Worm (Caenorhabditis elegans): ENCODE results near the gene F47F2.3.

Gene F47F2.3

DNA sequence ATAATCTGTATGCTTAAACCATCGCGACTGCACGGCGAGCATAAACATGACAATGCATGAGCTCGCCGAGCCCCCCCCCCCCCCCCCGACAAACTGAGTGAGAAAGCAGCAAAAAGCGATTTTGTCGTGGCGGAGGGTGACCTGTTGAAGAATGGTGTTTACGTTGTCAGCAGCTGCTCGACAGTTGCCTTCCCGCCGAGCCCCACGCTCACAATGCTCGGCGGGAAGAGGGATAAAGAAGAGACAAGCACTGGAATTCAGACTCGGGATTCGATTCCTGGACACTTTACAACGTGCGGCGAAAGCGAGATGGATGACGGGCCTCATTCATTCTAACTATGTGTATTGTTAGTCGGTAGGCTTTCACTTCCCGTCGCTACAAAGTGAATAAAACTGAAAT lies 5.2 kb upstream of the F47F2.3 start (continued):
- no peak for TF ChIP-seq ces-1 (GFP tag; optimal IDR thresholded peaks at IDR 0.05)
- TF ChIP-seq attf-4 (tag; optimal IDR thresholded peaks at IDR 0.05): no peak
- peak; percentile 54; the same call in 1 of the 2 replicates for TF ChIP-seq D1046.2 (GFP tag; IDR thresholded peaks at IDR 0.05)
- TF ChIP-seq nhr-77 (tag; optimal IDR thresholded peaks at IDR 0.05): no peak

DNA sequence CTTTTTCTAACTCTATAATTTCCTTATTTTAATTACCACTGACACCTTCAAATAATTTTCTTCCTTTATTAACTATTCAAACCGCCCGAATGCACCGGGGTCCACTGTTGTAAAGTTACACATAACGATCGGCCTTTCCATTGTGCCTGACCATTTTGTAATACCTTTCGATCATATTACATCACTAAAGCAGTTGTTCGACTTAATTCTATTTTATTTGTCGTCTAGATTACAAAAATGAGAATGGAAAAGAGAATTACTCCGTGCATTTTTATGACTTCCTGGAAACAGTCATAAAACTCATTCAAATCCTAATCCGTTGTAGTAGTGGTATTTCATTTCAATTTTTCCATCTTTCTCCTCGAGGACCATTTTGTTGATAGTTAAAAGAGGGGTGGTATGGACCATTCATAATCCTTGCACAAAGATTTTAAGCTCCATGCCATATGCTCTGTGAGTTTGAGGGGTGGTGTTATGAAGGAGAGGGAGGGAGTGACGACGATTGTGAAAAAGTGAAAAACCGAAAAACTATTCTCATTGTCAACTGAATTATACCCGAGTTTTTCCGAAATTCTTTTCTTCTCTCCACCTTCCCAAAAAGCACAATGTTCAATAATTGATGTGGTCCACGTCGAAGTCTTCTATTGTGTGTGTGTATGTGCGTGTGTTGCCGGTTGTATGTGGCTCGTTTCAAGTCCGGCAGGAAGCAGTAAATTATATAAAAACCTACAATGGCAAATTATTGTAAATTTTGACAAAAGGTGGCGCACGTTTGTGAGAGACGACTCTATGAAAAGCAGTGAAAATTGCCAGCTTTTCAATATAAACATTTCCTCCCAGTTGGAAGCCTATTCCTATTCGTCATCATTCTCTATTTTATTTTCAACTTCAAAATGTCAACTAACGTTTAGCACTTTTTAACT lies 3.0 kb upstream of the F47F2.3 start:
- no peak for TF ChIP-seq D1046.2 (GFP tag; IDR thresholded peaks at IDR 0.05)
- peak; percentile 64 for TF ChIP-seq aha-1 (tag)
- peak in 1 of 2 experiments; percentile 95 for TF ChIP-seq unc-62 (GFP tag; optimal IDR thresholded peaks at IDR 0.05 in 1 of 2)
- no peak for TF ChIP-seq unc-62 (tag; optimal IDR thresholded peaks at IDR 0.05)
- no peak for TF ChIP-seq hlh-11 (tag; optimal IDR thresholded peaks at IDR 0.05)

DNA sequence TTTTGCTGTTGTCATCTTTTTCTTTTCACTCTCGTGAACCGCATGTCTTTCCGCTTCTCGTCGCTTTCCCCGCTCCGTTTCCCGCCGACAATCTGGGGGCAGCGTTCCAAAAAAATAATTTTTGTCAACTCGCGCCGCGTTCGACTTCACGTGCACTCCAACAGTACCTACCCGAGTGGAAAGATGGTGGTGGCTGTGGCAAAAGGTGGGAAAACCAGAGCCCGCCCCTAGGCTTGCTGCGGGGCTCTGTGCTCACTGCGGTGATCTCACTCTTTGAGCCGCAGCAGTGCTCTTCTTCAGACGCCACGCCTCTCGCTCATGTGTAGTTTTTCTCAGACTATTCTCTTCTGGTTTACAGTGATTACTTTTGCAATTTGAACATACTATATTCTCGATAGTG lies 7.9 kb downstream of the F47F2.3 start:
- peak; percentile 79 for TF ChIP-seq set-16 (GFP tag; IDR thresholded peaks at IDR 0.05)
- no peak for TF ChIP-seq nhr-237 (tag; optimal IDR thresholded peaks at IDR 0.05)

DNA sequence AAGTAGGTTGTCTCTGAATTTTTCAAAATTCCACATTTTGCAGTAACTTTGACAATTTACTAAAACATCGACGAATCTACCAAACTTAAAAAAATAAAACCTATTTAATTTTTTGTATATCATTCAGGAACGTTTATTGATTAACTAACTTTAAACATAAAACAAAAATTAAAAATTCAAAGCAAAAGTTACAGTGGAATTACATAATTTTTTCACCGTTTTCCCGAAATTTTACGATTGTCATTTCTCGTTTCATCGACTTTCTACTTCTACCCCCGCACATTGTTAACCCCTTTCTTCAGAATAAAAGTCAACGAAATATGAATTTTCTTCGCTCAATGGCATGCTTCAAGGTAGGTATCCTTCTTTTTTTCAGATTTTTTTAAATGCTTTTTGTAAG lies 17.2 kb downstream of the F47F2.3 start, which contains the start of gene F47F2.1:
F47F2.1 (plus strand) TSS at position 301 of the 400 bp plus-strand sequence.
- TF ChIP-seq zfp-2 (tag; optimal IDR thresholded peaks at IDR 0.05) (no peak), ces-1 (GFP tag; optimal IDR thresholded peaks at IDR 0.05) (no peak), unc-62 (GFP tag; optimal IDR thresholded peaks at IDR 0.05 in 1 of 2) (no peak), unc-62 (tag; optimal IDR thresholded peaks at IDR 0.05) (no peak), snpc-1.2 (GFP tag; IDR thresholded peaks at IDR 0.05) (no peak), nhr-77 (tag; optimal IDR thresholded peaks at IDR 0.05) (no peak), zag-1 (tag; optimal IDR thresholded peaks at IDR 0.05) (no peak), ceh-32 (tag; optimal IDR thresholded peaks at IDR 0.05; ENCODE audit: poor library complexity) (no peak), nhr-42 (GFP tag; IDR thresholded peaks at IDR 0.05) (no peak), lin-13 (GFP tag; optimal IDR thresholded peaks at IDR 0.05) (no peak)

DNA sequence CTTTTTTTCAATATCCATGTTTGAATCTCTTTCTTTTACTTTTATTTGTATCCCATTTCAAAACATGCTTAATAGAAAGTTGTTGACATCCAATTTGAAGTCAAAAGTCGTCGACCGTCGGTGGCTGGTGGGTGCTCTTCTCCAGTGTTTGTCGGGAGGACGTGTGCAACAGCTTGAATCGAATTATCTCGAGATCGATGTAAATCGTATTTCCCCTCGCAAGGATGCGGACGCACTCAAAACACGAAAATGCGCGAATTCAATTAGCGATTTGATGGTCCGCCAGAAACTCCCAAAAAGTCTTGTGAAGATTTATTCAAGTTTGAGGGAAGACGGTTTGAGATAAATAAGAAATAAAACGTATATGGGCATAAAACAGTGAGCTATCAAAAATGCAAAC lies 19.8 kb downstream of the F47F2.3 start:
- TF ChIP-seq ces-1 (GFP tag; optimal IDR thresholded peaks at IDR 0.05) (peak; percentile 84), aha-1 (tag) (peak; percentile 45), ctbp-1 (GFP tag; IDR thresholded peaks at IDR 0.05) (no peak)

DNA sequence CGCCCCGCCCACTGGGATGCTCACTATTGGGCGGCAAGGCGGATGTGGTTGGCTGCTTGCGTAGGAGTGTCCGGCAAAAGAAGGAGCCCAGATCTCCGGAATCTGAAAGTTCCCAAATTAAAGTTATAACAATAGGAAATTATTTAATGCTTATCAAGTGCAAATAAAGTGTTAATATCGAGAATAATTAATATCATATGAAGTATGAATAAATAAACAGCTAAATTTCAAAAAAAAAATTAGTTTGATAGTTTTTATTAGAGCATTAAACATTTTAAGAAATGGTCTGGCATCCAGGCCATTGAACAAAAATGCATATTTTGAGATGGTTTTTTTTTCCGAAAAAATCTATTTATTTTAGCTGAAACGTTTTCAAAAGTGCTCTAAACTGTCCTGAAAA lies 22.0 kb downstream of the F47F2.3 start, which contains the start of gene lim-4:
lim-4 (minus strand) TSS at position 101 of the 400 bp plus-strand sequence.
- TF ChIP-seq nhr-42 (GFP tag; IDR thresholded peaks at IDR 0.05) (no peak), Y5F2A.4 (GFP tag; optimal IDR thresholded peaks at IDR 0.05) (no peak), mdt-29 (GFP tag; IDR thresholded peaks at IDR 0.05) (no peak), tag-97 (GFP tag; IDR thresholded peaks at IDR 0.05) (no peak), lim-7 (GFP tag; IDR thresholded peaks at IDR 0.05) (no peak), nhr-76 (tag; optimal IDR thresholded peaks at IDR 0.05) (no peak), F49E8.2 (tag; optimal IDR thresholded peaks at IDR 0.05; ENCODE audit: borderline replicate concordance) (no peak), spr-1 (tag; optimal IDR thresholded peaks at IDR 0.05) (no peak)

DNA sequence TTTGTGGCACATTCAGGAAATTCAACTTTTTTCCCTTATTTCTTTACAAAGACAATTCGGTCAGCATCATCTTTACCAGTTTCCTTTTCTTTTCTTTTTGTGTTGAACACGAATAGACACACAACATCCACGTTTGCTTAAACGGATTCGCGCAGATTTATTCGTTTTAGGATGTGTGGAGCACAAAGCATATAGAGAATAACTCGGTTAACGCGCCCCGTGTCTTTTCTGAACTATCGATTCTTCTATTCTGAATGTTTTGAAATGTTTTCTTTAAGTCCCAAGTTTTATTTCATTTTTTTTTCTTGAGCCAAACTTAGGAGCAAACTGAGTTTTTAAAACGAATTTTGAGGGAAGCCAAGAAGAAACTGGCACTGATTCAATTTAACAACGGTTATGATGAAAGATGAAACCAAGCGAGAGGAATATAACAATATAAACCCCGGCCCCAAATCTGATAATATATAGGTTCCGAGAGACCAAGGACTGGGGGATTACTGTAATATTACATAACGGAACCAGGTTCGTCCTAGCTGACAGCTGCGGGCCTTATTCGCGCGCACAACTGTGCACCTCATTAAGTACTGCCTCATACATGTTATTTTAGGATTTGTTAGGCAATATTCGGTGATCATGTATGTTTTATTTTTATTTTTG lies 23.8 kb downstream of the F47F2.3 start:
- TF ChIP-seq pha-4 (GFP tag; IDR thresholded peaks at IDR 0.05) (no peak), pha-4 (tag; optimal IDR thresholded peaks at IDR 0.05) (no peak), fkh-10 (GFP tag; optimal IDR thresholded peaks at IDR 0.05) (peak; percentile 77), ces-1 (GFP tag; optimal IDR thresholded peaks at IDR 0.05) (peak; percentile 13), aha-1 (tag) (peak; percentile 7), lin-39 (tag; optimal IDR thresholded peaks at IDR 0.05) (no peak)

Measured in whole organism, L4 larva.